Worm (Caenorhabditis elegans) whole organism, midembryonic: ENCODE results near the gene W02H5.8.
A peak's percentile ranks its signal among the peaks of the same experiment; 100 is the strongest.
"Not testable (repeated sequence)": the region's sequence is repeated elsewhere in the genome, so short reads cannot be mapped to it uniquely, and the experiment has no call there.

Experiments
- T22C8.4 ChIP-seq: fragments of 200-800 bp; sonication (Bioruptor generic); IDR thresholded peaks from 2 replicates; pipeline ENCODE4 v1.3.6; 2022; ENCODE audit warnings: missing genetic modification characterization, missing compliant biosample characterization
- cog-1 ChIP-seq: sonication (generic microtip); optimal IDR thresholded peaks from 2 replicates; lab custom pipeline; 2016; ENCODE audit warnings: missing genetic modification characterization, missing compliant biosample characterization
- flt-1 ChIP-seq: fragments of 200-800 bp; sonication (Bioruptor generic); IDR thresholded peaks from 2 replicates; pipeline ENCODE4 v1.3.6; 2022; ENCODE audit warnings: missing genetic modification characterization, missing compliant biosample characterization
- klf-2 ChIP-seq: fragments of 200-800 bp; sonication (Bioruptor generic); conservative IDR thresholded peaks from 2 replicates; pipeline ENCODE4 v1.3.6; 2022; ENCODE audit warnings: missing genetic modification reagents, missing genetic modification characterization, missing compliant biosample characterization
- med-1 ChIP-seq: sonication (generic microtip); optimal IDR thresholded peaks from 2 replicates; lab custom pipeline; 2017; ENCODE audit warnings: missing genetic modification characterization, mild to moderate bottlenecking, missing compliant biosample characterization, antibody characterized with exemption, missing genetic modification reagents; ENCODE audit not compliant: insufficient read depth
- ref-1 ChIP-seq: fragments of 200-800 bp; sonication (Bioruptor generic); conservative IDR thresholded peaks from 2 replicates; pipeline ENCODE4 v1.3.6; 2022; ENCODE audit warnings: missing genetic modification reagents, missing genetic modification characterization, missing compliant biosample characterization
- tab-1 ChIP-seq: fragments of 200-800 bp; sonication (Bioruptor generic); IDR thresholded peaks from 2 replicates; pipeline ENCODE4 v1.3.6; 2022; ENCODE audit warnings: missing genetic modification characterization, missing compliant biosample characterization
- ztf-23 ChIP-seq: fragments of 200-800 bp; sonication (Bioruptor generic); IDR thresholded peaks from 2 replicates; pipeline ENCODE4 v1.3.6; 2022; ENCODE audit warnings: missing genetic modification reagents, missing genetic modification characterization, missing compliant biosample characterization
- ztf-29 ChIP-seq: fragments of 200-800 bp; sonication (Bioruptor generic); IDR thresholded peaks from 2 replicates; pipeline ENCODE4 v1.3.6; 2022; ENCODE audit warnings: missing genetic modification reagents, missing genetic modification characterization, missing compliant biosample characterization

W02H5.8 gene

DNA sequence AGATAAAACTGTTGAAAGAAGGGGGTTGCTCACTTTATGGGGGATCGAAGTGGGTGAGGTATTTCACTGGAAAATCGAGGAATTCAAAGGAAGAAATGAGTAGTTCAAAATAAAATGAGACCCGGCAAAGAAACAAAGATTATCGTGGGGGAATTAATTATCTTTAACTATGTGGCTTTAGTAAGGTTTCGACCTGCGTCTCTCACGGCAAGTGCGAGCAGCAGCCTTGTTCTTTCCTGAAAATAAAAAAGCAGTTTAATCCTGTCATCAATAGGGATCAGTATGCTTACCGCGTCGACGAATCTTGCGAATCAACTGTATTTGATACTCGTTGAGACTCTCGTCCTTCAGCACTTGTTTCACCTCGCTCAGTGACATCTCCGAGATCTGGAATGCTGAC is 30.6 kb downstream of the W02H5.8 start, which contains the start of gene srh-271:
TSS of gene srh-271 (minus strand) at position 101 of the 400 bp plus-strand sequence.
- TF ChIP-seq med-1 (GFP tag; lab: Kevin White, UChicago) (no peak), tab-1 (GFP tag; lab: Robert Waterston, UW) (no peak), klf-2 (no peak), flt-1 (GFP tag; lab: Robert Waterston, UW) (no peak), ref-1 (no peak), T22C8.4 (no peak), cog-1 (tag; lab: Kevin White, UChicago) (no peak), ztf-29 (GFP tag; lab: Robert Waterston, UW) (no peak), ztf-23 (GFP tag; lab: Robert Waterston, UW) (no peak)

DNA sequence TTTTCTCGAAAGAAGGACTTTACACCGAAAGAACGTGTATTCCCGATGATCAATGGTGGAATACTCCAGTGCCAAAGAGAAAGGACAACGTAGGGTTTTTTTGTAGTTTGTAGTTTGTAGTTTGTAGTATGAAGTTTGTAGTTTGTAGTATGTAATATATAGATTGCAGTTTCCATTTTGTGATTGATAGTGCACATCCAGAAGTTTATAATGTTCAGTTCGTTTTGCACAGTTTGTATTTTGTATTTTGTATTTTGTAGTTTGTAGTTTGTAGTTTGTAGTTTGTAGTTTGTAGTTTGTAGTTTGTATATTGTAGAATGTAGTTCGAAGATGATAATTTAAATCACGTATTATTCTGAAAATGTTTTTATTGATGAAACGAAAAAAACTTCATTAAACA is 35.0 kb downstream of the W02H5.8 start:
- TF ChIP-seq flt-1 (GFP tag; lab: Robert Waterston, UW) = no peak
- no peak for TF ChIP-seq tab-1 (GFP tag; lab: Robert Waterston, UW)
- no peak for TF ChIP-seq ref-1
- TF ChIP-seq ztf-23 (GFP tag; lab: Robert Waterston, UW) = no peak
- no peak for TF ChIP-seq cog-1 (tag; lab: Kevin White, UChicago)
- TF ChIP-seq T22C8.4 = no peak
- TF ChIP-seq klf-2 = no peak
- TF ChIP-seq ztf-29 (GFP tag; lab: Robert Waterston, UW) = no peak
- TF ChIP-seq med-1 (GFP tag; lab: Kevin White, UChicago) = no peak

- TF ChIP-seq flt-1 (GFP tag; lab: Robert Waterston, UW) (no peak), ztf-29 (GFP tag; lab: Robert Waterston, UW) (no peak)
These were observed 37.3 kb downstream of the W02H5.8 start, which contains the start of gene F53E10.1 for ce11 chrV:2614986-2615687. Gene F53E10.1 (plus strand): TSS chrV:2615310.

DNA sequence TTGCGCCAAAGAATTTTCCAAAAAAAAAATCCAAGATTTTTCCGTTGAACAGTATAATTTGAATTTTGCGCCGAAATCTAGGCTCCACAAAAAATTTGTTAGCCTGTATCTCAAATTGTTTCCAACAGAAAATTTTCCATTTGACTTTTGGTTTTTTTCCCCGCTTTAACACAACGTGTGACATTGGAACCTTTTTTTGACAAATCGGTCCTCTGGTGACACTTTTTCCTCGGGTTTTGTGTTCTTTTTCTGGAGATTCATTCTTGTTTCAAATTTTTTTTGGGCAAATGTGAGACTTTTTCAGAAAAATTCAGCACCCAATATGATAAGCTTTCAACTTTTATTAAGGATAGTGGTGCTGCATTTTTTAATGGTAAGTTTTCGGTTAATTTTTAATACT is 44.1 kb downstream of the W02H5.8 start, which contains the start of gene acr-17:
TSS of gene acr-17 (plus strand) at position 301 of the 400 bp plus-strand sequence.
- no peak for TF ChIP-seq T22C8.4
- no peak for TF ChIP-seq flt-1 (GFP tag; lab: Robert Waterston, UW)
- TF ChIP-seq ztf-23 (GFP tag; lab: Robert Waterston, UW) = no peak
- TF ChIP-seq ref-1 = no peak
- no peak for TF ChIP-seq ztf-29 (GFP tag; lab: Robert Waterston, UW)
- no peak for TF ChIP-seq med-1 (GFP tag; lab: Kevin White, UChicago)
- TF ChIP-seq klf-2 = no peak
- TF ChIP-seq tab-1 (GFP tag; lab: Robert Waterston, UW) = no peak
- no peak for TF ChIP-seq cog-1 (tag; lab: Kevin White, UChicago)

- TF ChIP-seq cog-1 (tag; lab: Kevin White, UChicago) = peak; percentile 4
- TF ChIP-seq ztf-29 (GFP tag; lab: Robert Waterston, UW) = no peak
These were observed 49.4 kb downstream of the W02H5.8 start, which contains the start of gene F53E10.6 for ce11 chrV:2603056-2603455. Gene F53E10.6 (minus strand): TSS chrV:2603063.

DNA sequence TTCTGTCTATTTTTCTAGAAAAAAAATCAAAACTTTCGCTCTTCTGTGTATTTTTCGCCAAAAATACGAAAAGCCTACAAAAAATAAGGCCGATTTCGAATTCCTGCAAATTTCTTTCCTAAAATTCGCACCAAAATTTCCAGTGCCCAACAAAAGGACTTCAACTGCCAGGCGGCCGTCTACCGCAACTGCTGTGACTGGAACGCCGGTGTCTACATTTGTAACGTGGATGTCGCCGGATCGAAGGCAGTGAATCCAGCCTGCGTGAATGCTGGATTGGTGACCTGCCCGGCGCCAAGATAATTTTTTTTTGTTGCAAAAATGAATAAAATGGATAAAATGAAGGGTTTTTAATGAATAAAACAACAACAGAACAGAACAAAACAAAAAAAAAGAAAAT is 50.6 kb downstream of the W02H5.8 start:
- TF ChIP-seq T22C8.4 = no peak
- no peak for TF ChIP-seq ztf-29 (GFP tag; lab: Robert Waterston, UW)
- no peak for TF ChIP-seq tab-1 (GFP tag; lab: Robert Waterston, UW)
- TF ChIP-seq cog-1 (tag; lab: Kevin White, UChicago) = no peak
- no peak for TF ChIP-seq med-1 (GFP tag; lab: Kevin White, UChicago)

ce11 chrV:2600543-2600942 is 51.9 kb downstream of the W02H5.8 start:
- TF ChIP-seq flt-1 (GFP tag; lab: Robert Waterston, UW) = no peak
- TF ChIP-seq T22C8.4 = no peak
- 0 out of 2 replicates have a peak, but pooled peaks have one; percentile 14 for TF ChIP-seq klf-2
- TF ChIP-seq cog-1 (tag; lab: Kevin White, UChicago) = peak; percentile 11
- TF ChIP-seq med-1 (GFP tag; lab: Kevin White, UChicago) = no peak
- TF ChIP-seq ztf-23 (GFP tag; lab: Robert Waterston, UW) = no peak
- TF ChIP-seq ref-1 = no peak
- no peak for TF ChIP-seq ztf-29 (GFP tag; lab: Robert Waterston, UW)
- TF ChIP-seq tab-1 (GFP tag; lab: Robert Waterston, UW) = no peak

- not testable (repeated sequence) for TF ChIP-seq ztf-29 (GFP tag; lab: Robert Waterston, UW); ztf-23 (GFP tag; lab: Robert Waterston, UW); ref-1
These were observed 53.6 kb downstream of the W02H5.8 start, which contains the start of gene F53E10.5 for ce11 chrV:2598830-2599229. Gene F53E10.5 (minus strand): TSS chrV:2598930.
